Fruit fly (Drosophila melanogaster) whole organism, embryonic: ENCODE data around the gene Pcyt1.

ENCODE experiments used
- Antp ChIP-seq: fragments of 200-800 bp; sonication (Bioruptor generic); optimal IDR thresholded peaks from 3 replicates; lab custom pipeline; 2016; ENCODE audit warnings: missing biosample characterization, missing genetic modification characterization
- Bteb2 ChIP-seq: fragments of 200-800 bp; sonication (Bioruptor generic); optimal IDR thresholded peaks from 2 replicates; lab custom pipeline; 2016; ENCODE audit warnings: missing biosample characterization, missing genetic modification characterization
- CG10274 ChIP-seq: fragments of 200-800 bp; sonication (Bioruptor generic); optimal IDR thresholded peaks from 3 replicates; lab custom pipeline; 2017; ENCODE audit warnings: missing biosample characterization, mild to moderate bottlenecking, missing genetic modification characterization
- CG11696 ChIP-seq: fragments of 200-800 bp; sonication (Bioruptor generic); IDR thresholded peaks from 2 replicates; pipeline ENCODE4 v1.3.6; 2022; ENCODE audit warnings: missing biosample characterization, missing genetic modification characterization
- CG12219 ChIP-seq: fragments of 200-800 bp; sonication (Bioruptor generic); optimal IDR thresholded peaks from 3 replicates; lab custom pipeline; 2018; ENCODE audit warnings: missing biosample characterization, mild to moderate bottlenecking, missing genetic modification characterization
- CG12744 ChIP-seq: fragments of 200-800 bp; sonication (Bioruptor generic); optimal IDR thresholded peaks from 2 replicates; lab custom pipeline; 2016; ENCODE audit warnings: missing biosample characterization, missing genetic modification characterization
- CG14014 ChIP-seq: fragments of 200-800 bp; sonication (Bioruptor generic); IDR thresholded peaks from 2 replicates; pipeline ENCODE4 v1.3.6; 2022; ENCODE audit warnings: missing biosample characterization, missing genetic modification characterization
- CG14667 ChIP-seq: fragments of 200-800 bp; sonication (Bioruptor generic); IDR thresholded peaks from 2 replicates; pipeline ENCODE4 v1.3.6; 2022; ENCODE audit warnings: missing biosample characterization, missing genetic modification characterization
- CG15514 ChIP-seq: fragments of 200-800 bp; sonication (Bioruptor generic); optimal IDR thresholded peaks from 3 replicates; lab custom pipeline; 2017; ENCODE audit warnings: missing biosample characterization, missing genetic modification characterization, mild to moderate bottlenecking, moderate library complexity, missing genetic modification reagents
- CG1832 ChIP-seq: fragments of 200-800 bp; sonication (Bioruptor generic); optimal IDR thresholded peaks from 2 replicates; lab custom pipeline; 2017; ENCODE audit warnings: missing biosample characterization, mild to moderate bottlenecking, missing genetic modification characterization, inconsistent platforms
- CG18764 ChIP-seq: fragments of 200-800 bp; sonication (Bioruptor generic); optimal IDR thresholded peaks from 3 replicates; lab custom pipeline; 2016; ENCODE audit warnings: missing biosample characterization, missing genetic modification characterization
- CG32532 ChIP-seq: fragments of 200-800 bp; sonication (Bioruptor generic); IDR thresholded peaks from 2 replicates; pipeline ENCODE4 v1.3.6; 2022; ENCODE audit warnings: missing biosample characterization, missing genetic modification characterization
- CG32772 ChIP-seq: fragments of 200-800 bp; sonication (Bioruptor generic); IDR thresholded peaks from 2 replicates; pipeline ENCODE4 v1.3.6; 2022; ENCODE audit warnings: missing biosample characterization, missing genetic modification characterization
- CG3995 ChIP-seq: fragments of 200-800 bp; sonication (Bioruptor generic); optimal IDR thresholded peaks from 3 replicates; lab custom pipeline; 2016; ENCODE audit warnings: missing biosample characterization, missing genetic modification characterization
- CG4617 ChIP-seq: fragments of 200-800 bp; sonication (Bioruptor generic); optimal IDR thresholded peaks from 3 replicates; lab custom pipeline; 2016; ENCODE audit warnings: missing biosample characterization, missing genetic modification characterization, borderline replicate concordance
- CG4730 ChIP-seq: fragments of 200-800 bp; sonication (Bioruptor generic); IDR thresholded peaks from 2 replicates; pipeline ENCODE4 v1.3.6; 2022; ENCODE audit warnings: missing biosample characterization, missing genetic modification characterization
- CG4820 ChIP-seq: fragments of 200-800 bp; sonication (Bioruptor generic); optimal IDR thresholded peaks from 3 replicates; lab custom pipeline; 2016; ENCODE audit warnings: missing biosample characterization, missing genetic modification characterization
- CG4854 ChIP-seq: fragments of 200-800 bp; sonication (Bioruptor generic); optimal IDR thresholded peaks from 2 replicates; lab custom pipeline; 2016; ENCODE audit warnings: missing biosample characterization, missing genetic modification characterization, inconsistent platforms
- CG6791 ChIP-seq: fragments of 200-800 bp; sonication (Bioruptor generic); IDR thresholded peaks from 3 replicates; pipeline ENCODE4 v1.3.6; 2022; ENCODE audit warnings: missing biosample characterization, missing genetic modification characterization; ENCODE audit not compliant: partially characterized antibody
- CG7928 ChIP-seq: fragments of 200-800 bp; sonication (Bioruptor generic); optimal IDR thresholded peaks from 2 replicates; lab custom pipeline; 2017; ENCODE audit warnings: missing biosample characterization, mild to moderate bottlenecking, missing genetic modification characterization
- CG9437 ChIP-seq: fragments of 200-800 bp; sonication (Bioruptor generic); optimal IDR thresholded peaks from 2 replicates; lab custom pipeline; 2018; ENCODE audit warnings: missing biosample characterization, mild to moderate bottlenecking, missing genetic modification characterization
- CkIIα-i1 ChIP-seq: fragments of 200-800 bp; sonication (Bioruptor generic); IDR thresholded peaks from 2 replicates; pipeline ENCODE4 v1.3.6; 2022; ENCODE audit warnings: missing biosample characterization, missing genetic modification characterization
- E2f1 ChIP-seq: fragments of 200-800 bp; sonication (Bioruptor generic); IDR thresholded peaks from 2 replicates; pipeline ENCODE4 v1.3.6; 2022; ENCODE audit warnings: missing biosample characterization, missing genetic modification characterization
- Ets97D ChIP-seq: fragments of 200-800 bp; sonication (Bioruptor generic); optimal IDR thresholded peaks from 3 replicates; lab custom pipeline; 2016; ENCODE audit warnings: missing biosample characterization, missing genetic modification characterization
- HLH3B ChIP-seq: fragments of 200-800 bp; sonication (Bioruptor generic); IDR thresholded peaks from 2 replicates; pipeline ENCODE4 v1.3.6; 2022; ENCODE audit warnings: missing biosample characterization, missing genetic modification characterization
- Kr ChIP-seq: fragments of 200-800 bp; sonication (Bioruptor generic); optimal IDR thresholded peaks from 2 replicates; lab custom pipeline; 2017; ENCODE audit warnings: missing biosample characterization, mild to moderate bottlenecking, missing genetic modification characterization
- Lpt ChIP-seq: fragments of >200 bp; optimal IDR thresholded peaks from 2 replicates; lab custom pipeline; 2018; ENCODE audit warnings: missing biosample characterization, missing genetic modification characterization
- Myb ChIP-seq: fragments of 200-800 bp; sonication (Bioruptor generic); optimal IDR thresholded peaks from 2 replicates; lab custom pipeline; 2016; ENCODE audit warnings: missing biosample characterization, missing genetic modification characterization
- Taf1 ChIP-seq: fragments of 200-800 bp; sonication (Bioruptor generic); IDR thresholded peaks from 2 replicates; pipeline ENCODE4 v1.3.6; 2022; ENCODE audit warnings: missing biosample characterization, missing genetic modification characterization
- Trl ChIP-seq, 3 experiments: fragments of >200 bp in 2 of 3; fragments of 200-800 bp in 1 of 3; sonication (Bioruptor generic) in 1 of 3; optimal IDR thresholded peaks; 2 replicates in 1 of 3; 3 replicates in 2 of 3; lab custom pipeline; 2016 to 2017; ENCODE audit warnings: missing biosample characterization in 1 of 3, missing genetic modification characterization in 1 of 3
- Xbp1 ChIP-seq: fragments of 200-800 bp; sonication (Bioruptor generic); optimal IDR thresholded peaks from 3 replicates; lab custom pipeline; 2016; ENCODE audit warnings: missing biosample characterization, mild to moderate bottlenecking, missing genetic modification characterization
- ac ChIP-seq: fragments of 200-800 bp; sonication (Bioruptor generic); optimal IDR thresholded peaks from 3 replicates; lab custom pipeline; 2017; ENCODE audit warnings: missing biosample characterization, mild to moderate bottlenecking, missing genetic modification characterization
- chif ChIP-seq, 2 experiments: fragments of 200-800 bp; sonication (Bioruptor generic); optimal IDR thresholded peaks; 3 replicates each; lab custom pipeline; 2016; ENCODE audit warnings: missing biosample characterization in 2 of 2, missing genetic modification characterization in 2 of 2
- dmrt11E ChIP-seq: fragments of 200-800 bp; sonication (Bioruptor generic); optimal IDR thresholded peaks from 3 replicates; lab custom pipeline; 2018; ENCODE audit warnings: missing biosample characterization, mild to moderate bottlenecking, missing genetic modification characterization, moderate library complexity
- fd102C ChIP-seq: fragments of 200-800 bp; sonication (Bioruptor generic); optimal IDR thresholded peaks from 2 replicates; lab custom pipeline; 2018; ENCODE audit warnings: missing biosample characterization, mild to moderate bottlenecking, missing genetic modification characterization, moderate library complexity
- gcm ChIP-seq: fragments of 200-800 bp; sonication (Bioruptor generic); optimal IDR thresholded peaks from 2 replicates; lab custom pipeline; 2019; ENCODE audit warnings: missing biosample characterization, mild to moderate bottlenecking, missing genetic modification characterization, moderate library complexity
- gfzf ChIP-seq: fragments of 200-800 bp; sonication (Bioruptor generic); optimal IDR thresholded peaks from 2 replicates; lab custom pipeline; 2016; ENCODE audit warnings: missing biosample characterization, mild to moderate bottlenecking, missing genetic modification characterization, moderate library complexity
- grau ChIP-seq: fragments of 200-800 bp; optimal IDR thresholded peaks from 3 replicates; lab custom pipeline; 2019; ENCODE audit warnings: missing biosample characterization, mild to moderate bottlenecking, missing genetic modification characterization, moderate library complexity
- lab ChIP-seq: fragments of 200-800 bp; sonication (Bioruptor generic); optimal IDR thresholded peaks from 3 replicates; lab custom pipeline; 2017; ENCODE audit warnings: missing biosample characterization, missing genetic modification characterization, mild to moderate bottlenecking, moderate library complexity, missing genetic modification reagents
- lov ChIP-seq, 2 experiments: fragments of 200-800 bp in 1 of 2; fragments of >200 bp in 1 of 2; sonication (Bioruptor generic) in 1 of 2; IDR thresholded peaks in 1 of 2; optimal IDR thresholded peaks in 1 of 2; 2 replicates in 1 of 2; 3 replicates in 1 of 2; pipeline versions ENCODE4 v1.3.6 to Lab custom; 2017 to 2022; ENCODE audit warnings: missing biosample characterization in 1 of 2, missing genetic modification characterization in 1 of 2
- mld ChIP-seq: fragments of 200-800 bp; sonication (Bioruptor generic); IDR thresholded peaks from 3 replicates; pipeline ENCODE4 v1.3.6; 2022; ENCODE audit warnings: missing biosample characterization, missing genetic modification characterization; ENCODE audit not compliant: partially characterized antibody
- pb ChIP-seq: fragments of 200-800 bp; sonication (Bioruptor generic); optimal IDR thresholded peaks from 3 replicates; lab custom pipeline; 2016; ENCODE audit warnings: missing biosample characterization, missing genetic modification characterization
- peb ChIP-seq: fragments of 200-800 bp; sonication (Bioruptor generic); IDR thresholded peaks from 2 replicates; pipeline ENCODE4 v1.3.6; 2022; ENCODE audit warnings: missing biosample characterization, missing genetic modification characterization
- prd ChIP-seq, 3 experiments: fragments of >200 bp in 2 of 3; fragments of 200-800 bp in 1 of 3; sonication (Bioruptor generic) in 1 of 3; optimal IDR thresholded peaks in 2 of 3; IDR thresholded peaks in 1 of 3; 2 replicates in 2 of 3; 3 replicates in 1 of 3; pipeline versions ENCODE4 v1.3.6 to Lab custom; 2017 to 2022; ENCODE audit warnings: missing biosample characterization in 1 of 3, missing genetic modification characterization in 1 of 3
- schlank ChIP-seq: fragments of 200-800 bp; sonication (Bioruptor generic); optimal IDR thresholded peaks from 2 replicates; lab custom pipeline; 2018; ENCODE audit warnings: missing biosample characterization, mild to moderate bottlenecking, missing genetic modification characterization
- stc ChIP-seq: fragments of 200-800 bp; sonication (Bioruptor generic); IDR thresholded peaks from 2 replicates; pipeline ENCODE4 v1.3.6; 2022; ENCODE audit warnings: missing biosample characterization, missing genetic modification characterization
- tll ChIP-seq, 2 experiments: fragments of 200-800 bp in 1 of 2; fragments of >200 bp in 1 of 2; sonication (Bioruptor generic) in 1 of 2; optimal IDR thresholded peaks; 2 replicates each; lab custom pipeline; 2017 to 2019; ENCODE audit warnings: missing biosample characterization in 2 of 2, missing genetic modification characterization in 2 of 2, mild to moderate bottlenecking in 1 of 2, moderate library complexity in 1 of 2
- vnd ChIP-seq: fragments of 200-800 bp; sonication (Bioruptor generic); IDR thresholded peaks from 3 replicates; pipeline ENCODE4 v1.3.6; 2022; ENCODE audit warnings: missing biosample characterization, missing genetic modification characterization; ENCODE audit not compliant: partially characterized antibody

Gene Pcyt1

DNA sequence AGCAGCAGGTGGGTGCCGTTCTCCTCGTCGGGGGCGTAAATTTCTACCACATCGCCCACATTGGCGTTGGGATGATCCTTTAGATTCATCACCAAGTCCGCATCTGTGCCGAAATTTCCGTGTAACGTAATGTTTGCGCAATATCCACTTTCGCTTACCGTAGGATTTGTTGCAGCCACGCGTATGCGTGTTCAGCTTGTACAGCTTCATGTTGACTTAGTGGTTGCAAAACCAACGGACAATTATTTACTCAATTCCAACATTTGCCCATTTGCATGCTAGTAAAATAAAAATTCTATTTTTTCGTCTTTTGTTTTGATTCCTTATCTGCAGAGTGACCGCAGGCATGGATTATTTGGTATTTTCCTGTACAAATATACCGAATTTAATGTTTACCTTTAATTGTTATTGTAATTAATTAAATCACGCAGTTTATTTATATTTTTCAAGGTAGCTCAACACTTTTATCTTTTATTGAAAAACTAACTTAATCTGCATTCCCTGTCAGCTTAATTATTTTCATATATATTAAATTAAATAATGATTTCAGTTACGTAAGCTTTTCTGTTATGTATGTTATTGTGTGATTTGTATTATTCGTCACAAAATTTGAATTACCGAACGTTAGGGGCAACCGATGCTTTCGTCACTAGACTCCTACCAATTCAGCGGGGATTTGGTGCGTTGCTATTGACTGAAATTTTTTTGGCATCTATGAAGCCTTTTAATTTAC, 12.0 kb upstream of the Pcyt1 start, which contains the start of gene Iml1 (continued):
- TF ChIP-seq vnd (GFP tag; lab: Robert Waterston, UW) (no peak), grau (tag; lab: Kevin White, UChicago) (no peak), CG11696 (GFP tag; lab: Robert Waterston, UW) (no peak), CG9437 (GFP tag; lab: Kevin White, UChicago) (peak; percentile 83), CG14667 (peak; percentile 31; the same call in 1 of the 2 replicates), stc (GFP tag; lab: Robert Waterston, UW) (no peak), CG15514 (GFP tag; lab: Kevin White, UChicago) (peak; percentile 95), Trl (optimal IDR thresholded peaks at IDR 0.05; lab: Kevin White, UChicago) (no peak), Trl (GFP tag; optimal IDR thresholded peaks at IDR 0.05; lab: Kevin White, UChicago) (peak; percentile 32), CkIIα-i1 (no peak), lov (optimal IDR thresholded peaks at IDR 0.05; lab: Kevin White, UChicago) (no peak), lov (GFP tag; IDR thresholded peaks at IDR 0.05; lab: Robert Waterston, UW) (no peak), CG4854 (no peak), CG4820 (GFP tag; lab: Kevin White, UChicago) (peak; percentile 27), CG10274 (GFP tag; lab: Kevin White, UChicago) (no peak), chif (GFP tag; optimal IDR thresholded peaks at IDR 0.05; lab: Kevin White, UChicago) (no peak), CG12744 (GFP tag; lab: Kevin White, UChicago) (no peak), schlank (no peak), prd (optimal IDR thresholded peaks at IDR 0.05; lab: Kevin White, UChicago) (no peak), prd (GFP tag; IDR thresholded peaks at IDR 0.05; lab: Robert Waterston, UW) (peak; percentile 78), CG3995 (peak; percentile 71), fd102C (no peak), CG18764 (GFP tag; lab: Kevin White, UChicago) (no peak), CG32532 (peak; percentile 71), CG4730 (GFP tag; lab: Robert Waterston, UW) (no peak), Kr (GFP tag; lab: Kevin White, UChicago) (no peak), CG6791 (GFP tag; lab: Robert Waterston, UW) (no peak), lab (GFP tag; lab: Kevin White, UChicago) (no peak), CG1832 (GFP tag; lab: Kevin White, UChicago) (no peak), CG12219 (GFP tag; lab: Kevin White, UChicago) (no peak), CG14014 (GFP tag; lab: Robert Waterston, UW) (peak; percentile 39; the same call in 1 of the 2 replicates), Xbp1 (peak; percentile 43), gfzf (peak; percentile 58), Bteb2 (GFP tag; lab: Kevin White, UChicago) (no peak), Myb (GFP tag; lab: Kevin White, UChicago) (peak; percentile 52), mld (GFP tag; lab: Robert Waterston, UW) (no peak), gcm (no peak), Antp (peak; percentile 40), Ets97D (GFP tag; lab: Kevin White, UChicago) (peak; percentile 27), peb (no peak), CG4617 (GFP tag; lab: Kevin White, UChicago) (peak; percentile 44), Taf1 (GFP tag; lab: Robert Waterston, UW) (0 out of 2 replicates have a peak, but pooled peaks have one; percentile 17), dmrt11E (tag; lab: Kevin White, UChicago) (no peak), Lpt (GFP tag; lab: Kevin White, UChicago) (no peak), CG32772 (GFP tag; lab: Robert Waterston, UW) (peak; percentile 49), E2f1 (GFP tag; lab: Robert Waterston, UW) (0 out of 2 replicates have a peak, but pooled peaks have one; percentile 20), CG7928 (GFP tag; lab: Kevin White, UChicago) (no peak), pb (GFP tag; lab: Kevin White, UChicago) (no peak), ac (no peak), HLH3B (GFP tag; lab: Robert Waterston, UW) (no peak), tll (GFP tag; optimal IDR thresholded peaks at IDR 0.05; lab: Kevin White, UChicago) (no peak)
